Worm (Caenorhabditis elegans): Measurements from ENCODE around the gene mat-2.
A peak's percentile ranks its signal among the peaks of the same experiment; 100 is the strongest.

The mat-2 gene

DNA sequence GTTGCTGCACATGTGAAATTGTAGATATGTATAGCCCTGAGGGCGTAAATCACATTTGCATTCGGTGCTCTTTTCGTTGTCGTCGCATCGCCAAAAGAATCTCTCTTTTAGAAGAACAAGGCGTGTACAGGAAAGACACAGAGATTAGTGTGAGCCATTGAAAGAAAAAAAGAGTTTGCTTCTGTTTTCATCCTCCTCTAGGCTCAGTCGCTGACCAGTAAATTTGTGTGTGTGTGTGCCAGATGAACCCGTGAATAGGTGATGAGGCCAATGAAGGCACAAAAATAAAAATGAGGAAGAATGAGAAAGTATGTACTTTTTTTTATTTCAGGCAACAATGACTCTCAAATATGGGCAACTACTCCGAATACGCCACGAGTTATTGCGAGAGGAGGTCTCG, at the start of gene mat-2:
mat-2 (plus strand) TSS at position 301 of the 400 bp plus-strand sequence.
- TF ChIP-seq dao-5 (tag; optimal IDR thresholded peaks at IDR 0.05) (no peak), W03F9.2 (tag; optimal IDR thresholded peaks at IDR 0.05) (no peak), him-1 (tag; optimal IDR thresholded peaks at IDR 0.05) (no peak)

DNA sequence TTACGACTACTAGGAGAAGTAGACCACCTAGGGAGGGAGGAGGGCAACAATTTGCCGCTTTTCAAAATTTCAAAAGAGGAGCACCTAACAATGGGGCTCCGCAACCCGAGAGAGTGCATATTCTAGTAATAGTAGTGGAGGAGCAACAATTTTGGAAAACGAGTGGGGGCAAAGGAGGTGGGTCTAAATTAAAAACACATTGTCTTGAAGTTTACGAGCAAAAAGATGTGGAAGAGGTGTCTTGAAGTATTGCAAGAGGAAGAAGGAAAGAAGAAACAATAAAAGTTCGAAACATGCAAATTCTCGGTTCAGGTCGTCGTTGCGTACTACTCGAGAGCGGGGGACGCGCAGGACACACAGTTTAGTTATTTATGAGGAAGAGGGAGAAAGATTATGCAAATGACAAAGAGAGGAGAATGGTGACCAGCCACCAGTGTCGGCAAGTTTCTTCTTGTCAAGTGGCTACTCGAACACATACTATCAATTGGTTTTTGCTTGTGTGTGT, 48.3 kb upstream of the mat-2 start:
- TF ChIP-seq W03F9.2 (tag; optimal IDR thresholded peaks at IDR 0.05) (no peak), dao-5 (tag; optimal IDR thresholded peaks at IDR 0.05) (no peak), him-1 (tag; optimal IDR thresholded peaks at IDR 0.05) (no peak)

DNA sequence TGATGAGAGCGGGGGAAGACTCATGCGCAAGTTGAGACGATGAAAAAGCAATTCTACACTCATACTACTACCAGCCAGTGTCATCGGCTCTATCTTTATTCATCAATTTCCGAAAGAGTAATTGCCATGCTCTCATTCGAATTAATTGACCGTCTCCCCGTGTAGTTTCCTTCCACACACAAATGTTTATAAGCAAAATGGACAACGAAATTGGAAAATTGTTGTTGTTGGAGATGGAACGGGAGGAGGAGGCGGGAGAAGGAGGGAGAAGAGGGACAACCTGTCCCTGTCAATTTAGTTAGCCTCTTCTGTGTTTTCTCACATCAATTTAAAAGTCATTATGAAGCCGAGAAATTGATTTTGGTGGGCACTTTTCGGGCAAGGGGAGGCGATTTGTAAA, 40.0 kb upstream of the mat-2 start:
- no peak for TF ChIP-seq dao-5 (tag; optimal IDR thresholded peaks at IDR 0.05)
- TF ChIP-seq him-1 (tag; optimal IDR thresholded peaks at IDR 0.05): no peak
- no peak for TF ChIP-seq W03F9.2 (tag; optimal IDR thresholded peaks at IDR 0.05)

DNA sequence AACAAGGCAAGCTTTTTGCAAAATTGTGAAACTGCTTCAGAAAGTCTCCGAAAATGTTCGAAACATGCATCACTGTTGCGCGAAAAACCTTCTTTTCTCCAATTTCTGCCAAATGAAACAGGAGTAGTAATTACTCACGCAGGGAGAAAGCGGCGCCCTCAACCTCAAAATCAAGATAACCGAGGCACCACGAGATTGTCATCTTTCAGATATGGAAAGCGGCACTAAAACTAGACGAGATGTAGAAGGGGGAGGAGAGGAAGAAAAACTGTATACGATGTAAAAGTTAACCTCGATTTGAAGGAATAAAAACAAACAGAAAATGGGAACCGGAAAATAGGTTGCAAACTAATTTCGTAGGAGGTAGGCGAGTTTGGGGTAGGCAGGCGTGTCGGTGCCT, 36.0 kb upstream of the mat-2 start:
- no peak for TF ChIP-seq dao-5 (tag; optimal IDR thresholded peaks at IDR 0.05)
- TF ChIP-seq him-1 (tag; optimal IDR thresholded peaks at IDR 0.05): no peak
- TF ChIP-seq W03F9.2 (tag; optimal IDR thresholded peaks at IDR 0.05): no peak

DNA sequence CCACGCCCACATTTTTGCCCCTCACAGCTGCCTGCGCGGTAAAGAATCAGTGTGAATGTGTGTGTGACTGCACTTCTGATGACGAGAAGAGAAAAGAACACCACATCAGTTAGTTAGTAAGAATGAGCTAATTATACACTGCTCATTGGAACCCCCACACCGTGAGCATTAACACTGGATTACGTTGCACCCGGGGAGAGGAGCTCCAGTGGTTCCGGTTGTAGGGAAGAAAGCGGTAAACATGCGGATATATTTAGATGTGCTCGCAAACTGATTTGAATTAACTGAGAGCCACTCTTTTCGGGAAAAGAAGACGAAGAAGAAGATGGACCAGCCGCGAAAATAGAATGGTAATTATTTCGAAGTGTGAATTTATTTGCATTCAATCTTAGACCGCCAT, 25.7 kb upstream of the mat-2 start:
- TF ChIP-seq dao-5 (tag; optimal IDR thresholded peaks at IDR 0.05) (no peak), W03F9.2 (tag; optimal IDR thresholded peaks at IDR 0.05) (no peak), him-1 (tag; optimal IDR thresholded peaks at IDR 0.05) (no peak)

DNA sequence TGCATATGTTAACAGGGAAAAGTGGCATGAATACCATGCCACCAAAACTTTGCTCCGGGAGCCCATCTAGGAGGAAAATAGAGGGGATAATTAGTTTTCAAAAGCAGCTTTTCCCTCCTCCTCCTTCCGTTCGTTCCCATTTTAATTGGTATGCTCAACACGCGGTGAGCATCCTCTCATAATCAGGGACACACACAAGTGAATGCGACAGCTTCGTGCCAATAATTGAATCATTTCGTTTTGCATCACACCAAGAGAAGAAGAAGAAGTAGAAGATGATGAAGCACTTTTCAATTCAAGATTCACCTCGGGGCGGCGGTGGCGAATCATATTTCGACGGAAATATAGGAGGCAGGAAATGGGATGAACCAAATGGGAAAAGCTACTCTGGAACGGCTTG, 24.4 kb upstream of the mat-2 start:
- no peak for TF ChIP-seq him-1 (tag; optimal IDR thresholded peaks at IDR 0.05)
- no peak for TF ChIP-seq dao-5 (tag; optimal IDR thresholded peaks at IDR 0.05)
- TF ChIP-seq W03F9.2 (tag; optimal IDR thresholded peaks at IDR 0.05): no peak

DNA sequence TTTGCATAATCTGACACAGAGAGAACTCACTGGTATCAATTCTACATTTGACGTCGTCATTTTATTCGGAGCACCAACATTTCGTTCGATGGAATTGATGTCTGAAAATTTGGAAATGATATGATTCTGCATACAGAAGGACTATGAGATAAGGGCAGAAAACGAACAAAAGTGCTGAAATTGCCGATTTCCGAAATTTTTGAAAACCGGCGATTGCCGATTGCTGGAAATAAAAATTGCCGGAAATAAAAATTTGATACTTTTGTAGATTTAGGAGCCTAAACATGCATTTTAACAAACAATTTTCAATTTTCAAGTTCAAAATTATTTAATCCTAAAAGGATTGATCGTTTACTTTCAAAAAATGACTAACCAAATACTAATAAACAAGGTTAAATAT, 23.2 kb upstream of the mat-2 start, which contains the start of gene unc-53:
unc-53 (minus strand) TSS at position 101 of the 400 bp plus-strand sequence.
- TF ChIP-seq W03F9.2 (tag; optimal IDR thresholded peaks at IDR 0.05): no peak
- no peak for TF ChIP-seq dao-5 (tag; optimal IDR thresholded peaks at IDR 0.05)
- TF ChIP-seq him-1 (tag; optimal IDR thresholded peaks at IDR 0.05): no peak

DNA sequence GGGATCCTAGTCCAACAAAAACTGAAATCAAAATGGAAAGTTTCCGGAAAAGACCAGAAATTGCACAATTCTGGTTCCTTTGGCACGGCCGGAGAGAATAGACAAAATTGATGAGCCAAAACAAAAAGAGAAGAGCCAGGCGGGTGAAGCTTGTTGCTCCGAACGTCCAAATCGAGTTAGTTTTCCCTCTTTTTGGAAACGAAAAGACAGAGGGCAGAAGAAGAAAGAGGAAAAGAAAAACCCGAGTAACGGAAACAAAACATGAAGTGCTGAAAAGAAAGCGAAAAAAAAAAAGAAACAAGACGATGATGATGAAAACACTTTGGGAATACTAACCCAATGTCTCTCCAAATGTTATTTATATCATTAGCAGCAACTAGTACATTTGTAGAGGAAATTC, 20.9 kb upstream of the mat-2 start:
- TF ChIP-seq dao-5 (tag; optimal IDR thresholded peaks at IDR 0.05) (no peak), him-1 (tag; optimal IDR thresholded peaks at IDR 0.05) (no peak), W03F9.2 (tag; optimal IDR thresholded peaks at IDR 0.05) (no peak)

DNA sequence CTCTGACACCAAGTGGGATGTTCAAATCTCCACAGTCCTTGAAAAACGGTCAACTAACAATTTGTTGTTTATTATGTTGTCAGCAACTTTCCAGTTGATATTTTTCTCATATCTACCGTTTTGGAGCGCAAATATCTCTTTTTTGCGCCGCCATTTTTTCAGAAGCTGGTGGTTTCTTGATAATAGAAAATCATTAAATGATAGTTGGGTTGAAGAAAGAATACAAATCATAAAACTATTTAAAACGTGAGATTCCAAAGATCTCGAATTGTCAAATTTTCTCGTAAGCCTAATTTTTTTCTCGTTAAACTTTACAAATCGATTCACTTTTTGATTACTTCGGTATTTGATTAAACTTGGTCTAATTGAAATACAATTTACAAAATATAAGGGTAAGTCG, 20.1 kb upstream of the mat-2 start, which contains the start of gene rpl-42:
rpl-42 (plus strand) TSS at position 301 of the 400 bp plus-strand sequence.
- no peak for TF ChIP-seq him-1 (tag; optimal IDR thresholded peaks at IDR 0.05)
- TF ChIP-seq dao-5 (tag; optimal IDR thresholded peaks at IDR 0.05): no peak
- no peak for TF ChIP-seq W03F9.2 (tag; optimal IDR thresholded peaks at IDR 0.05)

DNA sequence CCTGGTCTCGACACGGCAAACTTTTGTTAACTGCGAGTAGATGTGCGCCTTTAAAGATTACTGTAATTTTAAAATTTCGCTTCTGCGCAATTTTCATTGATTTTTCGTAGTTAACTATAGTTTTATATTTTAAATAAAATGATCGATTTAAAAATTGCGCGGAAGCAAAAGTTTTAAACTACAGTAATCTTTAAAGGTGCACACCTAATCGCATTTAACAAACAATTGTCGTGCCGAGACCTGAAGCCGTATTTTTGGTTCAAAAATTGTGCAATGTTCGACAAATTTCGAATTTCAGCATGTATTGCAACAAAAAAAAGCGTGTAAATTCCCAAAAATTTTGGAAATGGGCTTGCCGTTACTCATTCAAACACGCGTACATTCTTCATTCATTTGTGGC, 18.1 kb upstream of the mat-2 start:
- TF ChIP-seq dao-5 (tag; optimal IDR thresholded peaks at IDR 0.05) (no peak), him-1 (tag; optimal IDR thresholded peaks at IDR 0.05) (no peak), W03F9.2 (tag; optimal IDR thresholded peaks at IDR 0.05) (no peak)

DNA sequence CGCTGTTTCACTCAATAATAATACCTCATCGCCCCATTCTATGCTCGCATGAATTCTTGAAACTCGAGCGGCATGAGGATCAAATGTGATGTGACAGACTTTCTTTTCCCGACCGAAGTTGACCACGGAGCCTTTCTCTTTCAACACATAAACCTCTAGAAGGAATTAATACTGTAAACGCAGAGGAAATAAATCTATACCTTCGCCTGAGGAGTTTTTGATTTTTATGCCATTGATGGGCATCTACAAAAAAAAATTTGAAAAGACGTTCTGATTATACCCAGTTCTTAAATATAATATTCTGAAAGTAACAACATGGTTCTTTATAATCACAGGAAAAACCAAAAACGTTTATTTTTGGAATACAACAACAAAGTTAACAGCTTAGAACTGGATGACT, 16.3 kb upstream of the mat-2 start, which contains the start of gene nbs-1:
nbs-1 (minus strand) TSS at position 246 of the 400 bp plus-strand sequence.
- TF ChIP-seq W03F9.2 (tag; optimal IDR thresholded peaks at IDR 0.05) (no peak), him-1 (tag; optimal IDR thresholded peaks at IDR 0.05) (no peak), dao-5 (tag; optimal IDR thresholded peaks at IDR 0.05) (no peak)

DNA sequence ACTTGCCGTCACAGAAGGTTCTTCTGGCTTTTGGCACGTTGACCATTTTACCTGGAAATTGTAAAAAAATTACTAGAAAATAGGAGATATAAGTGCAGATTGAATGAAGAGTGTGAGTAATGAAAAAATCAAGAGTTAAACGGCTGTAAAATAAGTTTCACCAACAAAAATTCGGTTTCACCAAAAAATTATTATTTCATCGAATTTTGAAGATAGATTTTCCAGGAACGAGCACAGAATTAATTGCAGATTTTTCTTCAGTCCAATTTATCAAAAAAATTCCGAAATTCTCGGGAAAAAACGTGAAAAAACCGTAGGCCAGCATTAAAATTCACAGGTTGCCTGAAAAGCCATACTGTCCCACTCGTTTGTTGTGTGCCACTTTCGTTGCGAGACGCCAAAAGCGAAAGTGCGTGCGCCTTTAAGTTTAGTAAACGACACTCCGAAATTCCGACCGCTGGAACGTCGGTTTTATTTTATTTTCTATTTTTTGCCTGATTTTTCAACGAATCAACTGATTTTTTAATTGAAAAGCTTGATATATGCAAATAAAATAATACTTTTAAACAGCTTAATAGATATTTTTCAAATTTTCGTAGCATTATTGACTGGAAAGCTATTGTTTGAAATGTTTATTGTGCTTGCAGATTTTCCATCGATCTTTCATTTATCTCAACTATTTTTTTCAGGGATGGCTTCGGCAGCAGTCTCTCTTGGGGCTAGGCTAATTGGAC, 15.2 kb upstream of the mat-2 start, which contains the start of the genes rpl-36.A and nuo-1:
rpl-36.A (minus strand) TSS at position 51 of the 734 bp plus-strand sequence.
nuo-1 (plus strand) TSS at position 684 of the 734 bp plus-strand sequence.
- no peak for TF ChIP-seq dao-5 (tag; optimal IDR thresholded peaks at IDR 0.05)
- peak; percentile 87 for TF ChIP-seq W03F9.2 (tag; optimal IDR thresholded peaks at IDR 0.05)
- peak; percentile 28 for TF ChIP-seq him-1 (tag; optimal IDR thresholded peaks at IDR 0.05)

DNA sequence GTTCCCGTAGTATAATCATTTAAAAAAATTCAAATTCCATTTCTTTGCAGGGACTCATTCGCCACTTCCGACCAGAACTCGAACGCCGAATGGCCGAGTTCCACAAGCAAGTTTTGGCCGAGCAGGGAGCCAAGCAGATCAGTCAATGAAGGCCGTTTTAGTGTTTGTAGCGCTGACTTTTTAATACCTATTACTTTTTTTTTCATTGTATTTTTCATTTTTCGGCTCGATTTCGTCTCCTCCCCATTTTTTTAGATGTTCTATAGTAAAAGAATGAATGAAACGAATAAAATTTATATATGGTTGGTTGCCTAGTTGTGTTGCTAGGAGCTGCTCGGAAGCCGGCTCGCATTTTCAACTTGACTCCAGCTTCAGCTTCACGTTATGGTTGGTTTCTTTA, 12.7 kb upstream of the mat-2 start, which contains the start of gene C09H10.4:
C09H10.4 (plus strand) TSS at position 301 of the 400 bp plus-strand sequence.
- no peak for TF ChIP-seq W03F9.2 (tag; optimal IDR thresholded peaks at IDR 0.05)
- TF ChIP-seq him-1 (tag; optimal IDR thresholded peaks at IDR 0.05): no peak
- no peak for TF ChIP-seq dao-5 (tag; optimal IDR thresholded peaks at IDR 0.05)

DNA sequence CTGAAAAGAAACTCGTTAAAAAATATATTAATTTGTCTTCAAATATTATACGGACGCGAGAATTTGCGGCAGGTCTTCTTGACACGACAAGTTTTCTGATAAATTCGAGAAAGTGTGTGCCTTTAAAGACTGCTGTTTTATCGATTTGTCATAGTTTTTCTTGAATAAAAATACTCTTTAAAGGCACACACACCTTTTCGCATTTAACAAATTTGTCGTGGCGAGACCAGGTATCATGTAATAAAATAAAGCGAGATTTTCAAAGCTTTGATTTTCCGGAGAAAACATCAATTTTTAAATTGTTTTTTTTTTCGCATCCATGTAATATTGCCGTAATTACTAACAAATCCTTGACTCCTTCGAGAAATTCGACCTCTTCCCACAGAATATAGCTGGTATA, 11.3 kb upstream of the mat-2 start:
- TF ChIP-seq him-1 (tag; optimal IDR thresholded peaks at IDR 0.05): no peak
- no peak for TF ChIP-seq dao-5 (tag; optimal IDR thresholded peaks at IDR 0.05)
- TF ChIP-seq W03F9.2 (tag; optimal IDR thresholded peaks at IDR 0.05): no peak

All from whole organism, L4/young adult.